Fruit fly (Drosophila melanogaster) whole organism, embryonic: ENCODE results near the gene Desat2.
A peak's percentile ranks its signal among the peaks of the same experiment; 100 is the strongest.

Source experiments
- CG13287 ChIP-seq: fragments of 200-800 bp; sonication (Bioruptor generic); IDR thresholded peaks from 2 replicates; pipeline ENCODE4 v1.3.6; 2022; ENCODE audit warnings: missing biosample characterization, missing genetic modification characterization; ENCODE audit not compliant: partially characterized antibody
- CG13775 ChIP-seq: fragments of 200-800 bp; sonication (Bioruptor generic); optimal IDR thresholded peaks from 3 replicates; lab custom pipeline; 2017; ENCODE audit warnings: missing biosample characterization, mild to moderate bottlenecking, missing genetic modification characterization
- CG14965 ChIP-seq: fragments of 200-800 bp; sonication (Bioruptor generic); optimal IDR thresholded peaks from 2 replicates; lab custom pipeline; 2016; ENCODE audit warnings: missing biosample characterization, missing genetic modification characterization, borderline replicate concordance
- CG17568 ChIP-seq: fragments of 200-800 bp; sonication (Bioruptor generic); optimal IDR thresholded peaks from 2 replicates; lab custom pipeline; 2018; ENCODE audit warnings: missing biosample characterization, mild to moderate bottlenecking, missing genetic modification characterization, moderate library complexity
- CG2120 ChIP-seq: fragments of 200-800 bp; sonication (Bioruptor generic); optimal IDR thresholded peaks from 3 replicates; lab custom pipeline; 2016; ENCODE audit warnings: missing biosample characterization, missing genetic modification characterization
- CG2712 ChIP-seq: fragments of 200-800 bp; optimal IDR thresholded peaks from 3 replicates; lab custom pipeline; 2019; ENCODE audit warnings: missing biosample characterization, mild to moderate bottlenecking, missing genetic modification characterization, moderate library complexity
- CG8290 ChIP-seq, 3 experiments: fragments of 200-800 bp; sonication (Bioruptor generic); optimal IDR thresholded peaks; 2 replicates each; lab custom pipeline; 2016 to 2019; ENCODE audit warnings: missing biosample characterization in 3 of 3, missing genetic modification characterization in 3 of 3, mild to moderate bottlenecking in 2 of 3, moderate library complexity in 1 of 3
- CG8944 ChIP-seq: fragments of 200-800 bp; sonication (Bioruptor generic); optimal IDR thresholded peaks from 3 replicates; lab custom pipeline; 2016; ENCODE audit warnings: missing biosample characterization, missing genetic modification characterization
- CG9932 ChIP-seq: fragments of 200-800 bp; sonication (Bioruptor generic); IDR thresholded peaks from 2 replicates; pipeline ENCODE4 v1.3.6; 2022; ENCODE audit warnings: missing biosample characterization, missing genetic modification characterization
- Deaf1 ChIP-seq: fragments of 200-800 bp; optimal IDR thresholded peaks from 3 replicates; lab custom pipeline; 2019; ENCODE audit warnings: missing biosample characterization, mild to moderate bottlenecking, missing genetic modification characterization, moderate library complexity
- Eip74EF ChIP-seq, 2 experiments: fragments of 200-800 bp in 1 of 2; fragments of >200 bp in 1 of 2; sonication (Bioruptor generic) in 1 of 2; optimal IDR thresholded peaks; 2 replicates each; lab custom pipeline; 2017 to 2019; ENCODE audit warnings: missing biosample characterization in 2 of 2, missing genetic modification characterization in 2 of 2, mild to moderate bottlenecking in 1 of 2, moderate library complexity in 1 of 2
- Hr78 ChIP-seq, 2 experiments: fragments of 200-800 bp in 1 of 2; fragments of >200 bp in 1 of 2; sonication (Bioruptor generic) in 1 of 2; optimal IDR thresholded peaks; 2 replicates each; lab custom pipeline; 2017 to 2019; ENCODE audit warnings: missing biosample characterization in 2 of 2, missing genetic modification characterization in 2 of 2, mild to moderate bottlenecking in 1 of 2, moderate library complexity in 1 of 2
- MBD-R2 ChIP-seq: fragments of 200-800 bp; sonication (Bioruptor generic); IDR thresholded peaks from 2 replicates; pipeline ENCODE4 v1.3.6; 2022; ENCODE audit warnings: missing biosample characterization, missing genetic modification characterization
- Med ChIP-seq: fragments of 200-800 bp; sonication (Bioruptor generic); peaks from one replicate; lab custom pipeline; 2016; ENCODE audit warnings: missing biosample characterization, missing genetic modification characterization, mild to moderate bottlenecking, inconsistent platforms, moderate library complexity
- Optix ChIP-seq: fragments of 200-800 bp; sonication (Bioruptor generic); IDR thresholded peaks from 3 replicates; pipeline ENCODE4 v1.3.6; 2022; ENCODE audit warnings: missing biosample characterization, missing genetic modification characterization
- Rfx ChIP-seq: fragments of 200-800 bp; sonication (Bioruptor generic); IDR thresholded peaks from 2 replicates; pipeline ENCODE4 v1.3.6; 2022; ENCODE audit warnings: missing biosample characterization, missing genetic modification characterization
- Ssrp ChIP-seq: fragments of 200-800 bp; sonication (Bioruptor generic); optimal IDR thresholded peaks from 2 replicates; lab custom pipeline; 2018; ENCODE audit warnings: missing biosample characterization, mild to moderate bottlenecking, missing genetic modification characterization, moderate library complexity
- abd-A ChIP-seq: fragments of 200-800 bp; sonication (Bioruptor generic); optimal IDR thresholded peaks from 3 replicates; lab custom pipeline; 2019; ENCODE audit warnings: missing biosample characterization, mild to moderate bottlenecking, missing genetic modification characterization, moderate library complexity
- az2 ChIP-seq: fragments of 200-800 bp; sonication (Bioruptor generic); optimal IDR thresholded peaks from 3 replicates; lab custom pipeline; 2016; ENCODE audit warnings: missing biosample characterization, missing genetic modification characterization
- bab2 ChIP-seq: fragments of 200-800 bp; sonication (Bioruptor generic); optimal IDR thresholded peaks from 2 replicates; lab custom pipeline; 2016; ENCODE audit warnings: missing biosample characterization, missing genetic modification characterization
- bowl ChIP-seq: fragments of 200-800 bp; sonication (Bioruptor generic); IDR thresholded peaks from 2 replicates; pipeline ENCODE4 v1.3.6; 2022; ENCODE audit warnings: missing biosample characterization, missing genetic modification characterization
- br ChIP-seq: fragments of >200 bp; optimal IDR thresholded peaks from 2 replicates; lab custom pipeline; 2017
- cg ChIP-seq: fragments of 200-800 bp; sonication (Bioruptor generic); optimal IDR thresholded peaks from 3 replicates; lab custom pipeline; 2019; ENCODE audit warnings: missing biosample characterization, mild to moderate bottlenecking, missing genetic modification characterization, moderate library complexity
- chinmo ChIP-seq: fragments of 200-800 bp; sonication (Bioruptor generic); IDR thresholded peaks from 4 replicates; pipeline ENCODE4 v1.3.6; 2022; ENCODE audit warnings: missing biosample characterization, missing genetic modification characterization; ENCODE audit not compliant: partially characterized antibody
- ci ChIP-seq: fragments of 200-800 bp; sonication (Bioruptor generic); IDR thresholded peaks from 3 replicates; pipeline ENCODE4 v1.3.6; 2022; ENCODE audit warnings: missing biosample characterization, missing genetic modification characterization
- corto ChIP-seq: fragments of 200-800 bp; sonication (Bioruptor generic); optimal IDR thresholded peaks from 2 replicates; lab custom pipeline; 2016; ENCODE audit warnings: missing biosample characterization, mild to moderate bottlenecking, missing genetic modification characterization, moderate library complexity
- eve ChIP-seq, 2 experiments: fragments of >200 bp; optimal IDR thresholded peaks; 2 replicates each; lab custom pipeline; 2017; ENCODE audit warnings: missing biosample characterization in 2 of 2, missing genetic modification characterization in 2 of 2
- exex ChIP-seq: fragments of 200-800 bp; sonication (Bioruptor generic); optimal IDR thresholded peaks from 4 replicates; lab custom pipeline; 2018; ENCODE audit warnings: missing biosample characterization, mild to moderate bottlenecking, missing genetic modification characterization, moderate library complexity
- fu2 ChIP-seq: fragments of 200-800 bp; sonication (Bioruptor generic); optimal IDR thresholded peaks from 2 replicates; lab custom pipeline; 2016; ENCODE audit warnings: missing biosample characterization, missing genetic modification characterization
- gce ChIP-seq: fragments of 200-800 bp; sonication (Bioruptor generic); IDR thresholded peaks from 3 replicates; pipeline ENCODE4 v1.3.6; 2022; ENCODE audit warnings: missing biosample characterization, missing genetic modification characterization
- grn ChIP-seq: fragments of 200-800 bp; sonication (Bioruptor generic); optimal IDR thresholded peaks from 3 replicates; lab custom pipeline; 2017; ENCODE audit warnings: missing biosample characterization, missing genetic modification characterization
- gsb-n ChIP-seq: fragments of 200-800 bp; sonication (Bioruptor generic); optimal IDR thresholded peaks from 3 replicates; lab custom pipeline; 2018; ENCODE audit warnings: missing biosample characterization, mild to moderate bottlenecking, missing genetic modification characterization
- kah ChIP-seq: fragments of 200-800 bp; sonication (Bioruptor generic); optimal IDR thresholded peaks from 2 replicates; lab custom pipeline; 2018; ENCODE audit warnings: missing biosample characterization, mild to moderate bottlenecking, missing genetic modification characterization
- lov ChIP-seq, 2 experiments: fragments of 200-800 bp in 1 of 2; fragments of >200 bp in 1 of 2; sonication (Bioruptor generic) in 1 of 2; IDR thresholded peaks in 1 of 2; optimal IDR thresholded peaks in 1 of 2; 2 replicates in 1 of 2; 3 replicates in 1 of 2; pipeline versions ENCODE4 v1.3.6 to Lab custom; 2017 to 2022; ENCODE audit warnings: missing biosample characterization in 1 of 2, missing genetic modification characterization in 1 of 2
- mirr ChIP-seq: fragments of 200-800 bp; sonication (Bioruptor generic); optimal IDR thresholded peaks from 3 replicates; lab custom pipeline; 2018; ENCODE audit warnings: missing biosample characterization, mild to moderate bottlenecking, missing genetic modification characterization
- nmo ChIP-seq: fragments of 200-800 bp; sonication (Bioruptor generic); optimal IDR thresholded peaks from 2 replicates; lab custom pipeline; 2018; ENCODE audit warnings: missing biosample characterization, mild to moderate bottlenecking, missing genetic modification characterization, moderate library complexity
- pfk ChIP-seq: fragments of 200-800 bp; sonication (Bioruptor generic); optimal IDR thresholded peaks from 2 replicates; lab custom pipeline; 2018; ENCODE audit warnings: missing biosample characterization, mild to moderate bottlenecking, missing genetic modification characterization, moderate library complexity
- pros ChIP-seq: fragments of 200-800 bp; sonication (Bioruptor generic); optimal IDR thresholded peaks from 3 replicates; lab custom pipeline; 2019; ENCODE audit warnings: missing biosample characterization, mild to moderate bottlenecking, missing genetic modification characterization, moderate library complexity
- sd ChIP-seq: fragments of 200-800 bp; sonication (Bioruptor generic); optimal IDR thresholded peaks from 3 replicates; lab custom pipeline; 2018; ENCODE audit warnings: missing biosample characterization, mild to moderate bottlenecking, missing genetic modification characterization, moderate library complexity
- sisA ChIP-seq: fragments of 200-800 bp; sonication (Bioruptor generic); IDR thresholded peaks from 2 replicates; pipeline ENCODE4 v1.3.6; 2022; ENCODE audit warnings: missing biosample characterization, missing genetic modification characterization
- sr ChIP-seq: fragments of 200-800 bp; sonication (Bioruptor generic); IDR thresholded peaks from 3 replicates; pipeline ENCODE4 v1.3.6; 2022; ENCODE audit warnings: missing biosample characterization, missing genetic modification characterization
- tna ChIP-seq: fragments of 200-800 bp; sonication (Bioruptor generic); IDR thresholded peaks from 2 replicates; pipeline ENCODE4 v1.3.6; 2022; ENCODE audit warnings: missing biosample characterization, missing genetic modification characterization; ENCODE audit not compliant: partially characterized antibody
- unc-4 ChIP-seq: fragments of 200-800 bp; sonication (Bioruptor generic); IDR thresholded peaks from 2 replicates; pipeline ENCODE4 v1.3.6; 2022; ENCODE audit warnings: missing biosample characterization, missing genetic modification characterization; ENCODE audit not compliant: partially characterized antibody
- unpg ChIP-seq: fragments of 200-800 bp; sonication (Bioruptor generic); optimal IDR thresholded peaks from 3 replicates; lab custom pipeline; 2018; ENCODE audit warnings: missing biosample characterization, mild to moderate bottlenecking, missing genetic modification characterization, moderate library complexity
- zfh1 ChIP-seq: fragments of 200-800 bp; sonication (Bioruptor generic); IDR thresholded peaks from 3 replicates; pipeline ENCODE4 v1.3.6; 2022; ENCODE audit warnings: missing biosample characterization, missing genetic modification characterization

Desat2 gene

DNA sequence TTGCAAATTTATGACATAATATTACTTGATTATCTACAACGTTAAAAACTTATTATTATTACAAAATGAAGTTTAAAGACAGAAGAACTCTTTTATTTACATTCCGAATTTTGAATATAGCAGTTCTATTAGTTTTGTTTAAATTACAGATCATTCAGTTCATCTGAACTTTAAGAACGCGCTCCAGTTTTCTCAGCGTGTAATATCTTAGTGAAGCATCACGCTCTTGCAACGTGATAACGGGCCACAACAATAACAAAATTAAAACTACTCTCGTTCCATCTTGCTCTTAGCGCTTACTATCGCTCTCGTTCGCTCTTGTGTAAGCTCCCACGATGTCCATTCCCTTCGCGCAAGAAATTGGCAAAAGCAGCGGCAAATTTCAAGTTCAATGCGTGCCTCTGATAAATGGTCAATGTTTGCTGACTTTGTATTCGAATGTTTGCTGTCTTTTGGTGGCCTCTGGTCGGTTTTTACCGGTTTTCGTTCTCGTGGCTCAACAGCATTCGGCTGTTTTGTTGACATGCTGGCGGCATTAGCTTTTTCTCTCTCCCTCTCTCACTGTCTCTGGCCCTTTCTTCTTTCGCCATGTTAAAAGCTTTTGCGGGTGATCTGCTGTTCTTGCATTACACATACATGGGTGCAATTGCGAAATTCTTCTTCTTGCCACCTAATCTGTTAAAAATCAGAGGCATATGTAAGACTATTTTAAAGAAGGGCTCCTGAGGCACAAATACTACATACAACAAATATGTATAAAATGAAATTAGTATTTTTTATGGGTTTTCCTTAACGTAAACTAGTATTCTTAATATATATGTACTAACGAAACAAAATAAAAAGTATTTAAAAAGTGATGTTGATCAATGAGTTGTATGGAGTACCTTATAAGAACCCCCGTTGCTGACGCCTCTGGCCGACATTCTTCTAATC is 6.8 kb downstream of the Desat2 start (continued):
- TF ChIP-seq CG9932 (GFP tag; lab: Robert Waterston, UW) (peak; percentile 59), nmo (GFP tag; lab: Kevin White, UChicago) (no peak), fu2 (GFP tag; lab: Kevin White, UChicago) (no peak), pros (no peak), sisA (GFP tag; lab: Robert Waterston, UW) (no peak), az2 (GFP tag; lab: Kevin White, UChicago) (no peak)

DNA sequence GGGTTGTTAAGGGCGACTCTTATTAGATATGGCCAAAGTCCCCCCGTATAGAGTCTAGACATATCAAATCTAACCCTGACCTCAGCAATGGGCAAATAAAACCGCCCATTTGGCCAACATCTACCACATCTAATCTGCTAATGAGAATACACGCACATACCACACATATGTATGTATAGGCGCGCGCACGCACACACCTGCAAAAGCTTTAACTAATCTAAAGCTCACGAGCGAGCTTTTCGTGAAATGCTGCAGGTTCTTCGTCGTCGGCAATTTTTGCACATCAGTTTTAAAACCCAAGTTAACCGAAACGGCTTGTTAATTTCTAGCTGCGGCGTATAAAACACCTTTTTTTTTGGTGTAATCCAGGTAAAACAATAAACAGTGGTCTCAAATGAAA is 7.7 kb downstream of the Desat2 start:
- no peak for TF ChIP-seq kah (GFP tag; lab: Kevin White, UChicago)
- TF ChIP-seq sr (GFP tag; lab: Robert Waterston, UW), result no peak
- TF ChIP-seq Rfx, result no peak
- TF ChIP-seq cg (GFP tag; lab: Kevin White, UChicago), result peak; percentile 68
- TF ChIP-seq CG2712, result no peak
- no peak for TF ChIP-seq Optix (GFP tag; lab: Robert Waterston, UW)
- peak; percentile 60 for TF ChIP-seq Deaf1
- TF ChIP-seq Ssrp (tag; lab: Kevin White, UChicago), result no peak
- no peak for TF ChIP-seq br (lab: Kevin White, UChicago)
- TF ChIP-seq unc-4 (GFP tag; lab: Robert Waterston, UW), result peak; percentile 18; the same call in 1 of the 2 replicates
- no peak for TF ChIP-seq CG8290 (GFP tag; optimal IDR thresholded peaks at IDR 0.05; lab: Kevin White, UChicago)
- peak in 1 of 2 experiments; percentile 28 for TF ChIP-seq CG8290 (tag; optimal IDR thresholded peaks at IDR 0.05; lab: Kevin White, UChicago)
- TF ChIP-seq bowl (GFP tag; lab: Robert Waterston, UW), result no peak
- peak; percentile 4 for TF ChIP-seq sd
- TF ChIP-seq unpg (GFP tag; lab: Kevin White, UChicago), result no peak
- no peak for TF ChIP-seq sisA (GFP tag; lab: Robert Waterston, UW)
- no peak for TF ChIP-seq lov (optimal IDR thresholded peaks at IDR 0.05; lab: Kevin White, UChicago)
- TF ChIP-seq lov (GFP tag; IDR thresholded peaks at IDR 0.05; lab: Robert Waterston, UW), result no peak
- peak; percentile 55 for TF ChIP-seq grn
- peak; percentile 95 for TF ChIP-seq exex (tag; lab: Kevin White, UChicago)
- peak; percentile 60 for TF ChIP-seq mirr (GFP tag; lab: Kevin White, UChicago)
- no peak for TF ChIP-seq MBD-R2 (GFP tag; lab: Robert Waterston, UW)
- no peak for TF ChIP-seq Med (GFP tag; lab: Kevin White, UChicago)
- no peak for TF ChIP-seq Eip74EF (GFP tag; optimal IDR thresholded peaks at IDR 0.05; lab: Kevin White, UChicago)
- TF ChIP-seq pros, result no peak
- TF ChIP-seq CG14965 (GFP tag; lab: Kevin White, UChicago), result no peak
- TF ChIP-seq tna (GFP tag; lab: Robert Waterston, UW), result 0 out of 2 replicates have a peak, but pooled peaks have one; percentile 37
- no peak for TF ChIP-seq gce
- TF ChIP-seq bab2, result no peak
- TF ChIP-seq corto (GFP tag; lab: Kevin White, UChicago), result peak; percentile 8
- peak; percentile 48 for TF ChIP-seq abd-A (tag; lab: Kevin White, UChicago)
- TF ChIP-seq chinmo (GFP tag; lab: Robert Waterston, UW), result peak; percentile 89; the same call in 3 of the 4 replicates
- TF ChIP-seq ci (GFP tag; lab: Robert Waterston, UW), result no peak
- peak; percentile 14; the same call in 1 of the 2 replicates for TF ChIP-seq CG13287 (GFP tag; lab: Robert Waterston, UW)
- TF ChIP-seq CG17568 (GFP tag; lab: Kevin White, UChicago), result no peak
- TF ChIP-seq CG8944, result no peak
- TF ChIP-seq Hr78 (GFP tag; optimal IDR thresholded peaks at IDR 0.05; lab: Kevin White, UChicago), result peak in 1 of 2 experiments; percentile 12
- TF ChIP-seq CG13775 (GFP tag; lab: Kevin White, UChicago), result no peak
- TF ChIP-seq CG2120 (GFP tag; lab: Kevin White, UChicago), result no peak
- TF ChIP-seq gsb-n (tag; lab: Kevin White, UChicago), result no peak
- TF ChIP-seq pfk (GFP tag; lab: Kevin White, UChicago), result no peak
- TF ChIP-seq zfh1 (GFP tag; lab: Robert Waterston, UW), result no peak
- no peak for TF ChIP-seq eve (GFP tag; optimal IDR thresholded peaks at IDR 0.05; lab: Kevin White, UChicago)
